Worm (Caenorhabditis elegans) whole organism, late embryonic: ENCODE measurements around the gene F17A9.4.

Experiments used
- C08G9.2 ChIP-seq: sonication (generic microtip); optimal IDR thresholded peaks from 2 replicates; lab custom pipeline; 2016; ENCODE audit warnings: mild to moderate bottlenecking, missing genetic modification characterization, moderate library complexity, missing compliant biosample characterization
- C38D4.7 ChIP-seq: fragments of 200-800 bp; sonication (Bioruptor generic); optimal IDR thresholded peaks from 2 replicates; lab custom pipeline; 2018; ENCODE audit warnings: mild to moderate bottlenecking, missing genetic modification characterization, moderate library complexity, missing compliant biosample characterization
- K09A11.1 ChIP-seq: sonication (generic microtip); optimal IDR thresholded peaks from 2 replicates; lab custom pipeline; 2017; ENCODE audit warnings: antibody characterized with exemption, mild to moderate bottlenecking, missing genetic modification characterization, missing compliant biosample characterization; ENCODE audit not compliant: insufficient read depth
- T23F11.4 ChIP-seq: fragments of 200-800 bp; sonication (Bioruptor generic); optimal IDR thresholded peaks from 2 replicates; lab custom pipeline; 2018; ENCODE audit warnings: mild to moderate bottlenecking, missing genetic modification characterization, missing compliant biosample characterization
- Y22D7AL.16 ChIP-seq: sonication (generic microtip); optimal IDR thresholded peaks from 2 replicates; lab custom pipeline; 2016; ENCODE audit warnings: missing genetic modification characterization, missing compliant biosample characterization
- ahr-1 ChIP-seq: sonication (generic microtip); optimal IDR thresholded peaks from 2 replicates; lab custom pipeline; 2016; ENCODE audit warnings: missing genetic modification characterization, missing compliant biosample characterization
- ama-1 ChIP-seq: fragments of 150-350 bp; optimal IDR thresholded peaks from 2 replicates; lab custom pipeline; 2014
- ceh-14 ChIP-seq: sonication (generic microtip); optimal IDR thresholded peaks from 2 replicates; lab custom pipeline; 2016; ENCODE audit warnings: missing genotype, missing genetic modification characterization, missing compliant biosample characterization
- ceh-18 ChIP-seq: sonication (generic microtip); optimal IDR thresholded peaks from 2 replicates; lab custom pipeline; 2016; ENCODE audit warnings: missing genetic modification characterization, missing compliant biosample characterization
- ceh-22 ChIP-seq: sonication (generic microtip); optimal IDR thresholded peaks from 2 replicates; lab custom pipeline; 2017; ENCODE audit warnings: missing biosample characterization, missing genetic modification characterization
- ceh-24 ChIP-seq: sonication (generic microtip); optimal IDR thresholded peaks from 2 replicates; lab custom pipeline; 2016; ENCODE audit warnings: mild to moderate bottlenecking, missing genetic modification characterization, missing compliant biosample characterization
- ceh-30 ChIP-seq: fragments of 150-350 bp; optimal IDR thresholded peaks from 2 replicates; lab custom pipeline; 2014; ENCODE audit warnings: missing biosample characterization, missing genetic modification characterization
- ceh-31 ChIP-seq: sonication (generic microtip); optimal IDR thresholded peaks from 2 replicates; lab custom pipeline; 2016; ENCODE audit warnings: missing genetic modification characterization, missing compliant biosample characterization
- ceh-45 ChIP-seq: fragments of 200-800 bp; sonication (Bioruptor generic); IDR thresholded peaks from 2 replicates; pipeline ENCODE4 v1.3.6; 2022; ENCODE audit warnings: missing genetic modification reagents, missing genetic modification characterization, missing compliant biosample characterization
- ceh-48 ChIP-seq: sonication (generic microtip); optimal IDR thresholded peaks from 2 replicates; lab custom pipeline; 2016; ENCODE audit warnings: missing genetic modification characterization, inconsistent platforms, missing compliant biosample characterization
- ceh-9 ChIP-seq: sonication (generic microtip); optimal IDR thresholded peaks from 2 replicates; lab custom pipeline; 2016; ENCODE audit warnings: mild to moderate bottlenecking, missing genetic modification characterization, inconsistent platforms, missing compliant biosample characterization
- dmd-4 ChIP-seq: sonication (generic microtip); optimal IDR thresholded peaks from 2 replicates; lab custom pipeline; 2016; ENCODE audit warnings: borderline replicate concordance, missing genetic modification characterization, missing compliant biosample characterization
- dve-1 ChIP-seq: sonication (generic microtip); optimal IDR thresholded peaks from 2 replicates; lab custom pipeline; 2017; ENCODE audit warnings: antibody characterized with exemption, mild to moderate bottlenecking, missing genetic modification characterization, missing compliant biosample characterization
- elt-2 ChIP-seq: sonication (generic microtip); optimal IDR thresholded peaks from 2 replicates; lab custom pipeline; 2016; ENCODE audit warnings: missing genetic modification reagents, missing genetic modification characterization, missing compliant biosample characterization
- ets-4 ChIP-seq: sonication (generic microtip); optimal IDR thresholded peaks from 2 replicates; lab custom pipeline; 2016; ENCODE audit warnings: missing genetic modification characterization, missing compliant biosample characterization
- gmeb-2 ChIP-seq: sonication (generic microtip); optimal IDR thresholded peaks from 2 replicates; lab custom pipeline; 2016; ENCODE audit warnings: missing genetic modification characterization, inconsistent platforms, missing compliant biosample characterization
- hlh-15 ChIP-seq: sonication (generic microtip); optimal IDR thresholded peaks from 2 replicates; lab custom pipeline; 2016; ENCODE audit warnings: missing genetic modification characterization, missing compliant biosample characterization
- hlh-30 ChIP-seq: sonication (generic microtip); optimal IDR thresholded peaks from 2 replicates; lab custom pipeline; 2017; ENCODE audit warnings: antibody characterized with exemption, missing genetic modification characterization, missing compliant biosample characterization; ENCODE audit not compliant: insufficient read depth
- hlh-6 ChIP-seq: sonication (generic microtip); optimal IDR thresholded peaks from 2 replicates; lab custom pipeline; 2016; ENCODE audit warnings: missing genotype, missing genetic modification characterization, missing compliant biosample characterization
- hlh-8 ChIP-seq: sonication (generic microtip); optimal IDR thresholded peaks from 2 replicates; lab custom pipeline; 2016; ENCODE audit warnings: missing genotype, missing genetic modification characterization, missing compliant biosample characterization
- madf-2 ChIP-seq: sonication (generic microtip); optimal IDR thresholded peaks from 2 replicates; lab custom pipeline; 2017; ENCODE audit warnings: missing genetic modification characterization, missing compliant biosample characterization
- mec-3 ChIP-seq: sonication (generic microtip); optimal IDR thresholded peaks from 2 replicates; lab custom pipeline; 2016; ENCODE audit warnings: borderline replicate concordance, missing genetic modification characterization, missing compliant biosample characterization
- nhr-11 ChIP-seq: fragments of 150-350 bp; optimal IDR thresholded peaks from 2 replicates; lab custom pipeline; 2014; ENCODE audit warnings: missing biosample characterization, missing genetic modification characterization
- nhr-232 ChIP-seq: sonication (generic microtip); optimal IDR thresholded peaks from 2 replicates; lab custom pipeline; 2016; ENCODE audit warnings: missing genetic modification characterization, missing compliant biosample characterization
- pat-9 ChIP-seq: fragments of 200-800 bp; sonication (Bioruptor generic); optimal IDR thresholded peaks from 2 replicates; lab custom pipeline; 2018; ENCODE audit warnings: mild to moderate bottlenecking, missing genetic modification characterization, moderate library complexity, missing compliant biosample characterization
- pax-1 ChIP-seq: fragments of 150-350 bp; optimal IDR thresholded peaks from 2 replicates; lab custom pipeline; 2014; ENCODE audit warnings: missing biosample characterization, missing genetic modification characterization
- pha-2 ChIP-seq: sonication (generic microtip); optimal IDR thresholded peaks from 2 replicates; lab custom pipeline; 2017; ENCODE audit warnings: mild to moderate bottlenecking, missing genetic modification characterization, missing compliant biosample characterization
- pha-4 ChIP-seq: fragments of 150-350 bp; optimal IDR thresholded peaks from 2 replicates; lab custom pipeline; 2018; ENCODE audit warnings: missing biosample characterization, missing genetic modification reagents, missing genetic modification characterization
- pros-1 ChIP-seq: fragments of 150-350 bp; optimal IDR thresholded peaks from 2 replicates; lab custom pipeline; 2014; ENCODE audit warnings: missing biosample characterization, missing genetic modification reagents, missing genetic modification characterization
- sdc-2 ChIP-seq: sonication (generic microtip); optimal IDR thresholded peaks from 2 replicates; lab custom pipeline; 2016; ENCODE audit warnings: missing genotype, missing genetic modification characterization, missing compliant biosample characterization
- sox-2 ChIP-seq: fragments of 200-800 bp; sonication (Bioruptor generic); IDR thresholded peaks from 2 replicates; pipeline ENCODE4 v1.3.6; 2022; ENCODE audit warnings: missing genetic modification reagents, missing genetic modification characterization, missing compliant biosample characterization
- sox-4 ChIP-seq: sonication (generic microtip); optimal IDR thresholded peaks from 2 replicates; lab custom pipeline; 2017; ENCODE audit warnings: mild to moderate bottlenecking, missing genetic modification characterization, inconsistent platforms, missing compliant biosample characterization
- syd-9 ChIP-seq: sonication (generic microtip); optimal IDR thresholded peaks from 2 replicates; lab custom pipeline; 2016; ENCODE audit warnings: mild to moderate bottlenecking, missing genetic modification characterization, moderate library complexity, missing compliant biosample characterization
- ttx-3 ChIP-seq: sonication (generic microtip); optimal IDR thresholded peaks from 2 replicates; lab custom pipeline; 2016; ENCODE audit warnings: missing genetic modification reagents, missing genetic modification characterization, missing compliant biosample characterization
- unc-3 ChIP-seq, 2 experiments: fragments of 200-800 bp in 1 of 2; sonication (Bioruptor generic) in 1 of 2; sonication (generic microtip) in 1 of 2; conservative IDR thresholded peaks in 1 of 2; optimal IDR thresholded peaks in 1 of 2; 2 replicates each; pipeline versions ENCODE4 v1.3.6 to Lab custom; 2016 to 2022; ENCODE audit warnings: missing compliant biosample characterization in 2 of 2, missing genetic modification characterization in 2 of 2, missing genetic modification reagents in 1 of 2
- unc-42 ChIP-seq: sonication (generic microtip); optimal IDR thresholded peaks from 2 replicates; lab custom pipeline; 2016; ENCODE audit warnings: missing genotype, missing genetic modification characterization, missing compliant biosample characterization
- unc-55 ChIP-seq: sonication (generic microtip); optimal IDR thresholded peaks from 2 replicates; lab custom pipeline; 2017; ENCODE audit warnings: missing biosample characterization, missing genetic modification reagents, missing genetic modification characterization
- unc-86 ChIP-seq: sonication (generic microtip); optimal IDR thresholded peaks from 2 replicates; lab custom pipeline; 2016; ENCODE audit warnings: missing genetic modification characterization, missing compliant biosample characterization

F17A9.4 gene

ce11 chrV:6100492-6101004 is 9.9 kb downstream of the F17A9.4 start, which contains the start of gene crt-1 (continued):
- no peak for TF ChIP-seq nhr-11 (tag; lab: Kevin White, UChicago)
- peak; percentile 92 for TF ChIP-seq pax-1 (tag; lab: Kevin White, UChicago)
- TF ChIP-seq ceh-24 (tag; lab: Kevin White, UChicago), result no peak
- TF ChIP-seq ceh-45 (GFP tag; lab: Robert Waterston, UW), result no peak
- peak; percentile 71 for TF ChIP-seq dve-1 (tag; lab: Kevin White, UChicago)
- peak; percentile 3 for TF ChIP-seq ets-4 (tag; lab: Kevin White, UChicago)
- no peak for TF ChIP-seq pha-4 (tag; lab: Kevin White, UChicago)
- TF ChIP-seq ttx-3 (tag; lab: Kevin White, UChicago), result no peak
- TF ChIP-seq sox-2 (GFP tag; lab: Robert Waterston, UW), result peak; percentile 39; the same call in 1 of the 2 replicates
- TF ChIP-seq T23F11.4 (GFP tag; lab: Kevin White, UChicago), result no peak
- no peak for TF ChIP-seq ceh-22 (tag; lab: Kevin White, UChicago)
- no peak for TF ChIP-seq Y22D7AL.16
- TF ChIP-seq madf-2 (tag; lab: Kevin White, UChicago), result peak; percentile 12
- TF ChIP-seq K09A11.1 (tag; lab: Kevin White, UChicago), result no peak
- peak; percentile 15 for TF ChIP-seq sdc-2
- no peak for TF ChIP-seq ceh-9
- no peak for TF ChIP-seq nhr-232
- TF ChIP-seq mec-3, result no peak
- no peak for TF ChIP-seq C08G9.2
- TF ChIP-seq pha-2, result no peak
- TF ChIP-seq ceh-18, result peak; percentile 48
- TF ChIP-seq unc-42 (tag; lab: Kevin White, UChicago), result peak; percentile 22
- no peak for TF ChIP-seq C38D4.7 (GFP tag; lab: Kevin White, UChicago)
- TF ChIP-seq, all 69 proteins: peak for 23

DNA sequence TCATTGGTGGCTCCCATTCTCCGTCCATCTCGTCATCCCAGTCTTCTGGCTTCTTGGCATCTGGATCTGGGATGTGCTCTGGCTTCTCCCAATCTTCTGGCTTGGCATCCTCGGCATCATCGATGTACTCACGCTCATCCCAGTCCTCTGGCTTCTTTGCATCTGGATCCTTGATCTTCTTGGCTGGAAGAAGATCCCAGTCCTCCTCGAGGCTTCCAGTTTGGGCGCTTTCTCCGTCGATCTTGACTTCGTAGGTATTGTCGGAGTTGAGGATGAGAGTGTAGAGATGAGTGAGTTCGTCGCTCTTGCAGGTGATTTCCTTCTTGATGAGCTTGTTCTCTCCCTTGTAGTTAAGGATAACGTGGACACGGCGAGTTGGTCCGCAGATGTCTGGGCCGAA is 10.8 kb downstream of the F17A9.4 start:
- TF ChIP-seq gmeb-2 (tag; lab: Kevin White, UChicago) (no peak), ceh-30 (tag; lab: Kevin White, UChicago) (no peak), hlh-30 (tag; lab: Kevin White, UChicago) (no peak), sdc-2 (no peak)

ce11 chrV:6098755-6099155 is 11.7 kb downstream of the F17A9.4 start:
- TF ChIP-seq syd-9 (tag; lab: Kevin White, UChicago) (peak; percentile 1), elt-2 (tag; lab: Kevin White, UChicago) (peak; percentile 28), hlh-15 (tag; lab: Kevin White, UChicago) (no peak), ama-1 (lab: Kevin White, UChicago) (peak; percentile 93), Y22D7AL.16 (no peak), pha-2 (peak; percentile 16), gmeb-2 (tag; lab: Kevin White, UChicago) (no peak), unc-55 (GFP tag; lab: Kevin White, UChicago) (no peak), unc-42 (tag; lab: Kevin White, UChicago) (peak; percentile 16), ets-4 (tag; lab: Kevin White, UChicago) (no peak)

- TF ChIP-seq unc-42 (tag; lab: Kevin White, UChicago) (no peak), pat-9 (tag; lab: Kevin White, UChicago) (no peak), ceh-31 (tag; lab: Kevin White, UChicago) (no peak), syd-9 (tag; lab: Kevin White, UChicago) (no peak), dmd-4 (tag; lab: Kevin White, UChicago) (no peak), hlh-8 (tag; lab: Kevin White, UChicago) (no peak), sox-4 (tag; lab: Kevin White, UChicago) (no peak), hlh-6 (tag; lab: Kevin White, UChicago) (no peak), unc-86 (tag; lab: Kevin White, UChicago) (no peak), ceh-24 (tag; lab: Kevin White, UChicago) (no peak), pros-1 (tag; lab: Kevin White, UChicago) (no peak), ahr-1 (tag; lab: Kevin White, UChicago) (no peak), dve-1 (tag; lab: Kevin White, UChicago) (no peak), unc-3 (GFP tag; conservative IDR thresholded peaks at IDR 0.05; lab: Robert Waterston, UW) (no peak), unc-3 (tag; optimal IDR thresholded peaks at IDR 0.05; lab: Kevin White, UChicago) (no peak), ceh-14 (tag; lab: Kevin White, UChicago) (no peak), ceh-48 (tag; lab: Kevin White, UChicago) (no peak), sdc-2 (no peak)
Measured at ce11 chrV:6096559-6097155, 13.8 kb downstream of the F17A9.4 start, which contains the start of gene smut-1. Gene smut-1, plus strand, starts transcription at chrV:6097105.
